Fruit fly (Drosophila melanogaster) whole organism, adult: Measurements from ENCODE around the gene Rdh.

Source experiments
- CG11617 ChIP-seq: fragments of 200-800 bp; sonication (Bioruptor generic); optimal IDR thresholded peaks from 2 replicates; lab custom pipeline; 2017; ENCODE audit warnings: mild to moderate bottlenecking, missing biosample characterization, missing genetic modification reagents, missing genetic modification characterization
- CG12768 ChIP-seq: fragments of 200-800 bp; sonication (Bioruptor generic); optimal IDR thresholded peaks from 2 replicates; lab custom pipeline; 2017; ENCODE audit warnings: missing biosample characterization, missing genetic modification characterization, mild to moderate bottlenecking, moderate library complexity, missing genetic modification reagents
- CG14711 ChIP-seq: fragments of 200-800 bp; sonication (Bioruptor generic); optimal IDR thresholded peaks from 2 replicates; lab custom pipeline; 2018; ENCODE audit warnings: missing biosample characterization, mild to moderate bottlenecking, missing genetic modification characterization, moderate library complexity
- CG1620 ChIP-seq: fragments of 200-800 bp; sonication (Bioruptor generic); optimal IDR thresholded peaks from 2 replicates; lab custom pipeline; 2016; ENCODE audit warnings: missing biosample characterization, missing genetic modification characterization
- CG33017 ChIP-seq: fragments of 200-800 bp; sonication (Bioruptor generic); optimal IDR thresholded peaks from 2 replicates; lab custom pipeline; 2018; ENCODE audit warnings: missing biosample characterization, mild to moderate bottlenecking, missing genetic modification characterization, moderate library complexity
- CG5204 ChIP-seq: fragments of 200-800 bp; sonication (Bioruptor generic); optimal IDR thresholded peaks from 2 replicates; lab custom pipeline; 2016; ENCODE audit warnings: missing biosample characterization, missing genetic modification characterization
- CG7045 ChIP-seq: fragments of 200-800 bp; sonication (Bioruptor generic); optimal IDR thresholded peaks from 2 replicates; lab custom pipeline; 2017; ENCODE audit warnings: missing biosample characterization, mild to moderate bottlenecking, missing genetic modification characterization
- CG7101 ChIP-seq: fragments of 200-800 bp; sonication (Bioruptor generic); optimal IDR thresholded peaks from 2 replicates; lab custom pipeline; 2018; ENCODE audit warnings: missing biosample characterization, mild to moderate bottlenecking, missing genetic modification characterization, moderate library complexity
- Clk ChIP-seq: fragments of 200-800 bp; sonication (Bioruptor generic); optimal IDR thresholded peaks from 2 replicates; lab custom pipeline; 2017; ENCODE audit warnings: missing biosample characterization, missing genetic modification characterization
- Crg-1 ChIP-seq: fragments of 200-800 bp; sonication (Bioruptor generic); optimal IDR thresholded peaks from 2 replicates; lab custom pipeline; 2016; ENCODE audit warnings: missing biosample characterization, missing genetic modification characterization
- Hr96 ChIP-seq: fragments of 200-800 bp; sonication (Bioruptor generic); optimal IDR thresholded peaks from 2 replicates; lab custom pipeline; 2016; ENCODE audit warnings: missing biosample characterization, missing genetic modification characterization
- Mnt ChIP-seq: fragments of 200-800 bp; sonication (Bioruptor generic); optimal IDR thresholded peaks from 2 replicates; lab custom pipeline; 2016; ENCODE audit warnings: missing biosample characterization, mild to moderate bottlenecking, missing genetic modification characterization
- bab1 ChIP-seq: fragments of 200-800 bp; sonication (Bioruptor generic); optimal IDR thresholded peaks from 3 replicates; lab custom pipeline; 2019; ENCODE audit warnings: missing biosample characterization, mild to moderate bottlenecking, missing genetic modification characterization, moderate library complexity
- cic ChIP-seq: fragments of 200-800 bp; sonication (Bioruptor generic); optimal IDR thresholded peaks from 2 replicates; lab custom pipeline; 2017; ENCODE audit warnings: missing biosample characterization, mild to moderate bottlenecking, missing genetic modification characterization, moderate library complexity
- cnc ChIP-seq, 2 experiments: fragments of >200 bp; optimal IDR thresholded peaks; 2 replicates each; lab custom pipeline; 2017
- kay ChIP-seq: fragments of 200-800 bp; sonication (Bioruptor generic); peaks from one replicate; lab custom pipeline; 2016; ENCODE audit warnings: missing biosample characterization, missing genetic modification characterization, borderline replicate concordance
- ovo ChIP-seq: fragments of 200-800 bp; sonication (Bioruptor generic); optimal IDR thresholded peaks from 2 replicates; lab custom pipeline; 2016; ENCODE audit warnings: missing biosample characterization, missing genetic modification characterization
- pad ChIP-seq: fragments of 200-800 bp; sonication (Bioruptor generic); optimal IDR thresholded peaks from 3 replicates; lab custom pipeline; 2017; ENCODE audit warnings: missing biosample characterization, missing genetic modification characterization, mild to moderate bottlenecking, moderate library complexity, missing genetic modification reagents
- tj ChIP-seq: fragments of 200-800 bp; sonication (Bioruptor generic); optimal IDR thresholded peaks from 3 replicates; lab custom pipeline; 2017; ENCODE audit warnings: missing biosample characterization, mild to moderate bottlenecking, missing genetic modification characterization, moderate library complexity
- toe ChIP-seq: fragments of 200-800 bp; sonication (Bioruptor generic); optimal IDR thresholded peaks from 2 replicates; lab custom pipeline; 2016; ENCODE audit warnings: missing biosample characterization, missing genetic modification characterization

The Rdh gene

dm6 chr3L:3855194-3855980, 30.1 kb downstream of the Rdh start:
- TF ChIP-seq cic (GFP tag; lab: Kevin White, UChicago), result no peak
- TF ChIP-seq ovo, result no peak
- TF ChIP-seq Hr96 (GFP tag; lab: Kevin White, UChicago), result no peak

- TF ChIP-seq CG1620 (GFP tag; lab: Kevin White, UChicago) (no peak), cic (GFP tag; lab: Kevin White, UChicago) (no peak), CG7045 (GFP tag; lab: Kevin White, UChicago) (no peak), kay (GFP tag; lab: Kevin White, UChicago) (peak; percentile 61), CG5204 (GFP tag; lab: Kevin White, UChicago) (no peak), tj (GFP tag; lab: Kevin White, UChicago) (no peak)
Observed at dm6 chr3L:3856004-3856403, 30.8 kb downstream of the Rdh start.

dm6 chr3L:3862504-3863380, 37.5 kb downstream of the Rdh start:
- TF ChIP-seq Mnt, result no peak
- no peak for TF ChIP-seq Crg-1 (GFP tag; lab: Kevin White, UChicago)
- no peak for TF ChIP-seq CG5204 (GFP tag; lab: Kevin White, UChicago)
- no peak for TF ChIP-seq CG12768 (GFP tag; lab: Kevin White, UChicago)
- no peak for TF ChIP-seq ovo
- no peak for TF ChIP-seq CG7101 (tag; lab: Kevin White, UChicago)
- no peak for TF ChIP-seq kay (GFP tag; lab: Kevin White, UChicago)
- no peak for TF ChIP-seq CG14711 (tag; lab: Kevin White, UChicago)
- no peak for TF ChIP-seq tj (GFP tag; lab: Kevin White, UChicago)
- TF ChIP-seq Clk, result no peak
- no peak for TF ChIP-seq CG11617 (GFP tag; lab: Kevin White, UChicago)

- TF ChIP-seq kay (GFP tag; lab: Kevin White, UChicago) (no peak), CG11617 (GFP tag; lab: Kevin White, UChicago) (no peak)
Observed at dm6 chr3L:3863462-3863861, 38.2 kb downstream of the Rdh start.

- TF ChIP-seq toe (GFP tag; lab: Kevin White, UChicago) (no peak), Mnt (no peak), bab1 (GFP tag; lab: Kevin White, UChicago) (no peak), CG1620 (GFP tag; lab: Kevin White, UChicago) (no peak), cnc (optimal IDR thresholded peaks at IDR 0.05; lab: Kevin White, UChicago) (no peak), cic (GFP tag; lab: Kevin White, UChicago) (no peak), CG11617 (GFP tag; lab: Kevin White, UChicago) (no peak), tj (GFP tag; lab: Kevin White, UChicago) (no peak), CG5204 (GFP tag; lab: Kevin White, UChicago) (no peak), CG7101 (tag; lab: Kevin White, UChicago) (no peak), CG14711 (tag; lab: Kevin White, UChicago) (no peak), pad (no peak), CG33017 (tag; lab: Kevin White, UChicago) (no peak), CG12768 (GFP tag; lab: Kevin White, UChicago) (no peak), Crg-1 (GFP tag; lab: Kevin White, UChicago) (no peak), ovo (no peak)
Observed at dm6 chr3L:3865290-3865891, 40.1 kb downstream of the Rdh start.

- TF ChIP-seq CG11617 (GFP tag; lab: Kevin White, UChicago), result no peak
- no peak for TF ChIP-seq CG14711 (tag; lab: Kevin White, UChicago)
- TF ChIP-seq bab1 (GFP tag; lab: Kevin White, UChicago), result no peak
- TF ChIP-seq cic (GFP tag; lab: Kevin White, UChicago), result no peak
- no peak for TF ChIP-seq ovo
- no peak for TF ChIP-seq cnc (optimal IDR thresholded peaks at IDR 0.05; lab: Kevin White, UChicago)
- TF ChIP-seq Crg-1 (GFP tag; lab: Kevin White, UChicago), result no peak
- TF ChIP-seq CG5204 (GFP tag; lab: Kevin White, UChicago), result no peak
- no peak for TF ChIP-seq tj (GFP tag; lab: Kevin White, UChicago)
- no peak for TF ChIP-seq CG1620 (GFP tag; lab: Kevin White, UChicago)
- TF ChIP-seq Clk, result no peak
- no peak for TF ChIP-seq pad
- TF ChIP-seq CG7101 (tag; lab: Kevin White, UChicago), result no peak
- no peak for TF ChIP-seq CG7045 (GFP tag; lab: Kevin White, UChicago)
- TF ChIP-seq Hr96 (GFP tag; lab: Kevin White, UChicago), result no peak
- no peak for TF ChIP-seq CG12768 (GFP tag; lab: Kevin White, UChicago)
- no peak for TF ChIP-seq Mnt
- TF ChIP-seq CG33017 (tag; lab: Kevin White, UChicago), result no peak
- TF ChIP-seq toe (GFP tag; lab: Kevin White, UChicago), result no peak
Observed at dm6 chr3L:3866429-3866828, 41.2 kb downstream of the Rdh start.
